Worm (Caenorhabditis elegans) whole organism, L1 larva: ENCODE measurements around the gene M03C11.9.

ENCODE experiments used
- C34B4.2 ChIP-seq: sonication (generic microtip); optimal IDR thresholded peaks from 2 replicates; lab custom pipeline; 2017; ENCODE audit warnings: mild to moderate bottlenecking, missing genetic modification characterization, missing compliant biosample characterization
- ama-1 ChIP-seq: fragments of 150-350 bp; optimal IDR thresholded peaks from 2 replicates; lab custom pipeline; 2014
- ceh-90 ChIP-seq: sonication (generic microtip); optimal IDR thresholded peaks from 2 replicates; lab custom pipeline; 2016; ENCODE audit warnings: missing genetic modification characterization, missing compliant biosample characterization
- elt-2 ChIP-seq: sonication (generic microtip); optimal IDR thresholded peaks from 2 replicates; lab custom pipeline; 2016; ENCODE audit warnings: missing genetic modification characterization, mild to moderate bottlenecking, inconsistent platforms, missing compliant biosample characterization, missing genetic modification reagents
- lin-35 ChIP-seq, 2 experiments: fragments of 150-350 bp; optimal IDR thresholded peaks; 2 replicates each; lab custom pipeline; 2014; ENCODE audit warnings: missing biosample characterization in 2 of 2, missing genetic modification characterization in 2 of 2, missing genetic modification reagents in 2 of 2
- lsy-2 ChIP-seq, 2 experiments: fragments of 150-350 bp; optimal IDR thresholded peaks; 2 replicates each; lab custom pipeline; 2014; ENCODE audit warnings: missing biosample characterization in 2 of 2, missing genetic modification characterization in 2 of 2
- nhr-11 ChIP-seq: fragments of 150-350 bp; optimal IDR thresholded peaks from 2 replicates; lab custom pipeline; 2014; ENCODE audit warnings: missing biosample characterization, missing genetic modification characterization
- nhr-237 ChIP-seq: fragments of 150-350 bp; optimal IDR thresholded peaks from 2 replicates; lab custom pipeline; 2014; ENCODE audit warnings: missing biosample characterization, missing genetic modification characterization
- sox-4 ChIP-seq: sonication (generic microtip); optimal IDR thresholded peaks from 2 replicates; lab custom pipeline; 2016; ENCODE audit warnings: missing genetic modification characterization, missing compliant biosample characterization
- zag-1 ChIP-seq: fragments of 150-350 bp; optimal IDR thresholded peaks from 2 replicates; lab custom pipeline; 2014; ENCODE audit warnings: missing biosample characterization, missing genetic modification characterization

DNA sequence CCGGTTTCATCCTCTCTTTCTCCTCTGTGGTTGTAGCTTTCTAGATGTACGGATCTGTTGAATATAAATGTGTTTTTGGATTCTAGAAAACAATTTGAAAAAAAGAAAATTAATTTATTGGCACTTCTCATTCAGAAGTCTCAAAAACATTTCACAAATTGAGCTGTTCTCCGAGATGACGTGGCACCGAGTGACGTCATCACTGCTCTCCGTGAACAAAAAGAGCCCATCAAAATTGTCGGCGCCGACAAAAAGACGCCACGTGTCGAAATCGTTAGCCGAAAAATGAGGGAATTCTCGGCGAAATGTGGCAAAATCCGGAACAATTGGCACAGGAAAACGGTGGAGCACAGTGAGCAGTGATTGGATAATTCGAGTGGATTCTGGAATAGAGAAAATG lies 30.2 kb upstream of the M03C11.9 start:
- TF ChIP-seq nhr-237 (tag; lab: Kevin White, UChicago) (no peak), C34B4.2 (tag; lab: Kevin White, UChicago) (no peak), sox-4 (tag; lab: Kevin White, UChicago) (no peak), nhr-11 (tag; lab: Kevin White, UChicago) (no peak), ama-1 (lab: Kevin White, UChicago) (no peak), lsy-2 (tag; optimal IDR thresholded peaks at IDR 0.05; lab: Kevin White, UChicago) (no peak), elt-2 (tag; lab: Kevin White, UChicago) (no peak), ceh-90 (tag; lab: Kevin White, UChicago) (no peak), zag-1 (no peak), lin-35 (GFP tag; optimal IDR thresholded peaks at IDR 0.05; lab: Kevin White, UChicago) (no peak)
